Worm (Caenorhabditis elegans) whole organism, late embryonic: Measurements from ENCODE around the gene ehbp-1.

ENCODE experiments used
- C08G9.2 ChIP-seq: sonication (generic microtip); optimal IDR thresholded peaks from 2 replicates; lab custom pipeline; 2016; ENCODE audit warnings: mild to moderate bottlenecking, missing genetic modification characterization, moderate library complexity, missing compliant biosample characterization
- C38D4.7 ChIP-seq: fragments of 200-800 bp; sonication (Bioruptor generic); optimal IDR thresholded peaks from 2 replicates; lab custom pipeline; 2018; ENCODE audit warnings: mild to moderate bottlenecking, missing genetic modification characterization, moderate library complexity, missing compliant biosample characterization
- K02D7.2 ChIP-seq: sonication (generic microtip); optimal IDR thresholded peaks from 2 replicates; lab custom pipeline; 2017; ENCODE audit warnings: mild to moderate bottlenecking, missing genetic modification characterization, missing compliant biosample characterization
- K09A11.1 ChIP-seq: sonication (generic microtip); optimal IDR thresholded peaks from 2 replicates; lab custom pipeline; 2017; ENCODE audit warnings: antibody characterized with exemption, mild to moderate bottlenecking, missing genetic modification characterization, missing compliant biosample characterization; ENCODE audit not compliant: insufficient read depth
- T23F11.4 ChIP-seq: fragments of 200-800 bp; sonication (Bioruptor generic); optimal IDR thresholded peaks from 2 replicates; lab custom pipeline; 2018; ENCODE audit warnings: mild to moderate bottlenecking, missing genetic modification characterization, missing compliant biosample characterization
- ama-1 ChIP-seq: fragments of 150-350 bp; optimal IDR thresholded peaks from 2 replicates; lab custom pipeline; 2014
- ceh-14 ChIP-seq: sonication (generic microtip); optimal IDR thresholded peaks from 2 replicates; lab custom pipeline; 2016; ENCODE audit warnings: missing genotype, missing genetic modification characterization, missing compliant biosample characterization
- ceh-19 ChIP-seq: fragments of 200-800 bp; sonication (Bioruptor generic); optimal IDR thresholded peaks from 2 replicates; lab custom pipeline; 2018; ENCODE audit warnings: mild to moderate bottlenecking, missing genetic modification characterization, missing compliant biosample characterization
- ceh-2 ChIP-seq: sonication (generic microtip); optimal IDR thresholded peaks from 2 replicates; lab custom pipeline; 2016; ENCODE audit warnings: missing genotype, missing genetic modification characterization, missing compliant biosample characterization
- ceh-22 ChIP-seq: sonication (generic microtip); optimal IDR thresholded peaks from 2 replicates; lab custom pipeline; 2017; ENCODE audit warnings: missing biosample characterization, missing genetic modification characterization
- ceh-24 ChIP-seq: sonication (generic microtip); optimal IDR thresholded peaks from 2 replicates; lab custom pipeline; 2016; ENCODE audit warnings: mild to moderate bottlenecking, missing genetic modification characterization, missing compliant biosample characterization
- ceh-30 ChIP-seq: fragments of 150-350 bp; optimal IDR thresholded peaks from 2 replicates; lab custom pipeline; 2014; ENCODE audit warnings: missing biosample characterization, missing genetic modification characterization
- ceh-31 ChIP-seq: sonication (generic microtip); optimal IDR thresholded peaks from 2 replicates; lab custom pipeline; 2016; ENCODE audit warnings: missing genetic modification characterization, missing compliant biosample characterization
- ceh-34 ChIP-seq: sonication (generic microtip); optimal IDR thresholded peaks from 2 replicates; lab custom pipeline; 2016; ENCODE audit warnings: mild to moderate bottlenecking, missing genetic modification characterization, missing compliant biosample characterization
- ceh-48 ChIP-seq: sonication (generic microtip); optimal IDR thresholded peaks from 2 replicates; lab custom pipeline; 2016; ENCODE audit warnings: missing genetic modification characterization, inconsistent platforms, missing compliant biosample characterization
- ceh-9 ChIP-seq: sonication (generic microtip); optimal IDR thresholded peaks from 2 replicates; lab custom pipeline; 2016; ENCODE audit warnings: mild to moderate bottlenecking, missing genetic modification characterization, inconsistent platforms, missing compliant biosample characterization
- che-1 ChIP-seq: sonication (generic microtip); optimal IDR thresholded peaks from 2 replicates; lab custom pipeline; 2016; ENCODE audit warnings: mild to moderate bottlenecking, missing genetic modification characterization, missing compliant biosample characterization
- dmd-4 ChIP-seq: sonication (generic microtip); optimal IDR thresholded peaks from 2 replicates; lab custom pipeline; 2016; ENCODE audit warnings: borderline replicate concordance, missing genetic modification characterization, missing compliant biosample characterization
- dve-1 ChIP-seq: sonication (generic microtip); optimal IDR thresholded peaks from 2 replicates; lab custom pipeline; 2017; ENCODE audit warnings: antibody characterized with exemption, mild to moderate bottlenecking, missing genetic modification characterization, missing compliant biosample characterization
- elt-2 ChIP-seq: sonication (generic microtip); optimal IDR thresholded peaks from 2 replicates; lab custom pipeline; 2016; ENCODE audit warnings: missing genetic modification reagents, missing genetic modification characterization, missing compliant biosample characterization
- ets-4 ChIP-seq: sonication (generic microtip); optimal IDR thresholded peaks from 2 replicates; lab custom pipeline; 2016; ENCODE audit warnings: missing genetic modification characterization, missing compliant biosample characterization
- fax-1 ChIP-seq: sonication (generic microtip); optimal IDR thresholded peaks from 2 replicates; lab custom pipeline; 2016; ENCODE audit warnings: missing genotype, missing genetic modification characterization, missing compliant biosample characterization
- fkh-10 ChIP-seq: fragments of 150-350 bp; optimal IDR thresholded peaks from 2 replicates; lab custom pipeline; 2014; ENCODE audit warnings: missing biosample characterization, missing genetic modification reagents, missing genetic modification characterization
- hlh-15 ChIP-seq: sonication (generic microtip); optimal IDR thresholded peaks from 2 replicates; lab custom pipeline; 2016; ENCODE audit warnings: missing genetic modification characterization, missing compliant biosample characterization
- hlh-30 ChIP-seq: sonication (generic microtip); optimal IDR thresholded peaks from 2 replicates; lab custom pipeline; 2017; ENCODE audit warnings: antibody characterized with exemption, missing genetic modification characterization, missing compliant biosample characterization; ENCODE audit not compliant: insufficient read depth
- hlh-6 ChIP-seq: sonication (generic microtip); optimal IDR thresholded peaks from 2 replicates; lab custom pipeline; 2016; ENCODE audit warnings: missing genotype, missing genetic modification characterization, missing compliant biosample characterization
- hlh-8 ChIP-seq: sonication (generic microtip); optimal IDR thresholded peaks from 2 replicates; lab custom pipeline; 2016; ENCODE audit warnings: missing genotype, missing genetic modification characterization, missing compliant biosample characterization
- lim-6 ChIP-seq: sonication (generic microtip); optimal IDR thresholded peaks from 2 replicates; lab custom pipeline; 2016; ENCODE audit warnings: missing genetic modification characterization, missing compliant biosample characterization
- madf-2 ChIP-seq: sonication (generic microtip); optimal IDR thresholded peaks from 2 replicates; lab custom pipeline; 2017; ENCODE audit warnings: missing genetic modification characterization, missing compliant biosample characterization
- nfya-1 ChIP-seq: sonication (generic microtip); optimal IDR thresholded peaks from 2 replicates; lab custom pipeline; 2017; ENCODE audit warnings: missing genetic modification characterization, mild to moderate bottlenecking, missing compliant biosample characterization, antibody characterized with exemption, moderate library complexity
- npax-4 ChIP-seq: sonication (generic microtip); optimal IDR thresholded peaks from 2 replicates; lab custom pipeline; 2016; ENCODE audit warnings: missing genetic modification characterization, missing compliant biosample characterization
- odd-2 ChIP-seq: sonication (generic microtip); optimal IDR thresholded peaks from 2 replicates; lab custom pipeline; 2017; ENCODE audit warnings: antibody characterized with exemption, mild to moderate bottlenecking, missing genetic modification characterization, missing compliant biosample characterization
- pag-3 ChIP-seq: sonication (generic microtip); optimal IDR thresholded peaks from 2 replicates; lab custom pipeline; 2016; ENCODE audit warnings: missing compliant biosample characterization, missing genetic modification characterization, borderline replicate concordance
- pat-9 ChIP-seq: fragments of 200-800 bp; sonication (Bioruptor generic); optimal IDR thresholded peaks from 2 replicates; lab custom pipeline; 2018; ENCODE audit warnings: mild to moderate bottlenecking, missing genetic modification characterization, moderate library complexity, missing compliant biosample characterization
- pqm-1 ChIP-seq: sonication (generic microtip); optimal IDR thresholded peaks from 2 replicates; lab custom pipeline; 2016; ENCODE audit warnings: missing genetic modification characterization, missing compliant biosample characterization
- pros-1 ChIP-seq: fragments of 150-350 bp; optimal IDR thresholded peaks from 2 replicates; lab custom pipeline; 2014; ENCODE audit warnings: missing biosample characterization, missing genetic modification reagents, missing genetic modification characterization
- ref-2 ChIP-seq: sonication (generic microtip); optimal IDR thresholded peaks from 2 replicates; lab custom pipeline; 2016; ENCODE audit warnings: missing genetic modification characterization, missing compliant biosample characterization
- rnt-1 ChIP-seq: sonication (generic microtip); optimal IDR thresholded peaks from 2 replicates; lab custom pipeline; 2016; ENCODE audit warnings: missing genetic modification characterization, missing compliant biosample characterization
- sdc-2 ChIP-seq: sonication (generic microtip); optimal IDR thresholded peaks from 2 replicates; lab custom pipeline; 2016; ENCODE audit warnings: missing genotype, missing genetic modification characterization, missing compliant biosample characterization
- sox-2 ChIP-seq: fragments of 200-800 bp; sonication (Bioruptor generic); IDR thresholded peaks from 2 replicates; pipeline ENCODE4 v1.3.6; 2022; ENCODE audit warnings: missing genetic modification reagents, missing genetic modification characterization, missing compliant biosample characterization
- sox-4 ChIP-seq: sonication (generic microtip); optimal IDR thresholded peaks from 2 replicates; lab custom pipeline; 2017; ENCODE audit warnings: mild to moderate bottlenecking, missing genetic modification characterization, inconsistent platforms, missing compliant biosample characterization
- tbx-2 ChIP-seq: sonication (generic microtip); optimal IDR thresholded peaks from 2 replicates; lab custom pipeline; 2016; ENCODE audit warnings: missing genetic modification characterization, missing compliant biosample characterization
- tbx-7 ChIP-seq: sonication (generic microtip); optimal IDR thresholded peaks from 2 replicates; lab custom pipeline; 2016; ENCODE audit warnings: missing genotype, missing genetic modification characterization, missing compliant biosample characterization
- ttx-3 ChIP-seq: sonication (generic microtip); optimal IDR thresholded peaks from 2 replicates; lab custom pipeline; 2016; ENCODE audit warnings: missing genetic modification reagents, missing genetic modification characterization, missing compliant biosample characterization
- unc-42 ChIP-seq: sonication (generic microtip); optimal IDR thresholded peaks from 2 replicates; lab custom pipeline; 2016; ENCODE audit warnings: missing genotype, missing genetic modification characterization, missing compliant biosample characterization
- unc-86 ChIP-seq: sonication (generic microtip); optimal IDR thresholded peaks from 2 replicates; lab custom pipeline; 2016; ENCODE audit warnings: missing genetic modification characterization, missing compliant biosample characterization
- zip-5 ChIP-seq: sonication (generic microtip); optimal IDR thresholded peaks from 2 replicates; lab custom pipeline; 2016; ENCODE audit warnings: missing genetic modification characterization, missing compliant biosample characterization
- ztf-16 ChIP-seq: sonication (generic microtip); optimal IDR thresholded peaks from 2 replicates; lab custom pipeline; 2017; ENCODE audit warnings: missing genetic modification characterization, missing compliant biosample characterization

Gene ehbp-1

DNA sequence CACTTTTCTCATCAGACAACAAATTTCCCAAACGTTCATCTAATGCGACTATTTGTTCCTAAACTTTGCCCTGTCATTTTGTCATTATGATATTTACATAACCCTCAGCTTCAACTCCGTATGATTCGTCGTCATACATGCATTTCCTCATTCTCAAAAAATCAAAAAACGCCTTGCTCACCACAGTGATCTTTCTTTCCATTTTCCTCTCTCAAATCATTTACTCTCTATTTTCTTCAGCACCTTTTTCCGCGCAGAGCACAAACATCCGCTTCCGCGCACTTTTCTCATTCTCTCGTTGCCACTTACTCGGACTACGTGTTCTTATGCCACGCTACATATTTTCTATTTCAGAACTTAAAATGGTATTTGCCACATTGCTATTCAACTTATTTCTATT is 26.5 kb downstream of the ehbp-1 start, which contains the start of gene F25B3.2:
TSS of gene F25B3.2 (plus strand) at position 301 of the 400 bp plus-strand sequence.
- TF ChIP-seq ets-4 (tag; lab: Kevin White, UChicago): no peak
- no peak for TF ChIP-seq rnt-1 (tag; lab: Kevin White, UChicago)
- no peak for TF ChIP-seq unc-86
- no peak for TF ChIP-seq sox-2 (GFP tag; lab: Robert Waterston, UW)
- no peak for TF ChIP-seq tbx-7 (tag; lab: Kevin White, UChicago)
- TF ChIP-seq ama-1 (lab: Kevin White, UChicago): no peak
- no peak for TF ChIP-seq pat-9
- no peak for TF ChIP-seq K02D7.2 (tag; lab: Kevin White, UChicago)
- TF ChIP-seq sdc-2: no peak
- TF ChIP-seq ceh-31 (tag; lab: Kevin White, UChicago): no peak
- TF ChIP-seq dve-1 (tag; lab: Kevin White, UChicago): no peak
- TF ChIP-seq ceh-22 (tag; lab: Kevin White, UChicago): no peak
- TF ChIP-seq, all 69 proteins: peak for 0

DNA sequence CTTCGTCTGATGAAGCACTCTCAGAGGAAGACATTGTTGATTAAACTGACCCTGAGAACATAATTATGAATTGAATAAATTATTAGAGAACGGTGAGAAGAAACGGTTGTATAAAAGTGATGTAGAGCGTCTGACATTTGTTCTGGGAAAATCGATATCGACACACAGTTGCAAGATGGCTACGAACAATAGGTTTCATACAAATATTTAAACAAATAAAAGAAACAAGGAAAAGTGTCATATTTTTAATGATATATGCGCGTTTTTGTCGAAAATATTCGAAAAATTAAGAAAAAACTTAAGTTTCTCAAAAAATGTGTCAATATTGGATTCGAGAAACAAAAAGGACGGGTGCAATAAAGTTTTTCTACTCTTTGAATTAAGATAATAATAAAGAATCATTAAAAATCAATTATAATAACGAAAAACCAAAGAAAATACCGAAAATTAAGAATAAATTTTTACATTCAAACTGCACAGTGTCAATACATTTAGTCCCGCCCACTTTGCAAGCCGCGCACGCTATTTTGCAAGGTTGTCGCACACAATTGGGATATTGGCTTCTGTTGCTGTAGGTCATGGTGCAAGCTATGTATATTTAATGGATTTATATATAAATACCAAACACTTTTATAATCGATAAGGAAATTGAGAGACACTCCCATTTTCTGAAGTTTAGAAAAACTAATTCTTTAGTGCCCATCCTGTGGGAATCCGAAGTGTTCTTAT is 32.3 kb downstream of the ehbp-1 start, which contains the start of gene rtfo-1:
TSS of gene rtfo-1 (minus strand) at position 51 of the 729 bp plus-strand sequence.
- TF ChIP-seq zip-5 (tag; lab: Kevin White, UChicago): peak; percentile 53
- no peak for TF ChIP-seq pqm-1 (tag; lab: Kevin White, UChicago)
- peak; percentile 57 for TF ChIP-seq ceh-2 (tag; lab: Kevin White, UChicago)
- TF ChIP-seq pros-1 (tag; lab: Kevin White, UChicago): no peak
- no peak for TF ChIP-seq hlh-30 (tag; lab: Kevin White, UChicago)
- TF ChIP-seq dmd-4: no peak
- TF ChIP-seq sox-4: peak; percentile 60
- TF ChIP-seq madf-2 (tag; lab: Kevin White, UChicago): peak; percentile 30
- peak; percentile 46 for TF ChIP-seq ttx-3 (tag; lab: Kevin White, UChicago)
- TF ChIP-seq ceh-22 (tag; lab: Kevin White, UChicago): no peak
- TF ChIP-seq K02D7.2 (tag; lab: Kevin White, UChicago): no peak
- no peak for TF ChIP-seq ets-4 (tag; lab: Kevin White, UChicago)
- peak; percentile 44 for TF ChIP-seq che-1 (tag; lab: Kevin White, UChicago)
- TF ChIP-seq C38D4.7 (GFP tag; lab: Kevin White, UChicago): peak; percentile 43
- TF ChIP-seq hlh-15 (tag; lab: Kevin White, UChicago): no peak
- peak; percentile 11 for TF ChIP-seq ref-2 (tag; lab: Kevin White, UChicago)
- TF ChIP-seq fkh-10 (GFP tag; lab: Kevin White, UChicago): no peak
- TF ChIP-seq tbx-2 (tag; lab: Kevin White, UChicago): peak; percentile 46
- TF ChIP-seq ceh-24 (tag; lab: Kevin White, UChicago): no peak
- TF ChIP-seq hlh-6 (tag; lab: Kevin White, UChicago): no peak
- no peak for TF ChIP-seq npax-4 (tag; lab: Kevin White, UChicago)
- peak; percentile 27 for TF ChIP-seq ceh-48 (tag; lab: Kevin White, UChicago)
- TF ChIP-seq lim-6 (tag; lab: Kevin White, UChicago): no peak
- peak; percentile 2 for TF ChIP-seq hlh-8 (tag; lab: Kevin White, UChicago)
- TF ChIP-seq nfya-1 (tag; lab: Kevin White, UChicago): peak; percentile 72
- peak; percentile 51 for TF ChIP-seq ceh-31 (tag; lab: Kevin White, UChicago)
- TF ChIP-seq ama-1 (lab: Kevin White, UChicago): no peak
- peak; percentile 38 for TF ChIP-seq fax-1
- TF ChIP-seq odd-2: peak; percentile 61
- TF ChIP-seq sox-2 (GFP tag; lab: Robert Waterston, UW): no peak; the same call in 1 of the 2 replicates
- TF ChIP-seq ztf-16 (tag; lab: Kevin White, UChicago): no peak
- no peak for TF ChIP-seq unc-42 (tag; lab: Kevin White, UChicago)
- TF ChIP-seq ceh-30 (tag; lab: Kevin White, UChicago): no peak
- no peak for TF ChIP-seq C08G9.2 (tag; lab: Kevin White, UChicago)
- TF ChIP-seq pag-3 (tag; lab: Kevin White, UChicago): no peak
- TF ChIP-seq ceh-9: no peak
- peak; percentile 42 for TF ChIP-seq T23F11.4 (GFP tag; lab: Kevin White, UChicago)
- no peak for TF ChIP-seq rnt-1 (tag; lab: Kevin White, UChicago)
- no peak for TF ChIP-seq pat-9
- TF ChIP-seq ceh-19 (GFP tag; lab: Kevin White, UChicago): peak; percentile 55
- TF ChIP-seq elt-2: peak; percentile 79
- peak; percentile 24 for TF ChIP-seq ceh-34 (tag; lab: Kevin White, UChicago)
- peak; percentile 75 for TF ChIP-seq K09A11.1
- TF ChIP-seq ceh-14 (tag; lab: Kevin White, UChicago): peak; percentile 59
